Worm (Caenorhabditis elegans): ENCODE data around the gene pgp-7.

Gene pgp-7

DNA sequence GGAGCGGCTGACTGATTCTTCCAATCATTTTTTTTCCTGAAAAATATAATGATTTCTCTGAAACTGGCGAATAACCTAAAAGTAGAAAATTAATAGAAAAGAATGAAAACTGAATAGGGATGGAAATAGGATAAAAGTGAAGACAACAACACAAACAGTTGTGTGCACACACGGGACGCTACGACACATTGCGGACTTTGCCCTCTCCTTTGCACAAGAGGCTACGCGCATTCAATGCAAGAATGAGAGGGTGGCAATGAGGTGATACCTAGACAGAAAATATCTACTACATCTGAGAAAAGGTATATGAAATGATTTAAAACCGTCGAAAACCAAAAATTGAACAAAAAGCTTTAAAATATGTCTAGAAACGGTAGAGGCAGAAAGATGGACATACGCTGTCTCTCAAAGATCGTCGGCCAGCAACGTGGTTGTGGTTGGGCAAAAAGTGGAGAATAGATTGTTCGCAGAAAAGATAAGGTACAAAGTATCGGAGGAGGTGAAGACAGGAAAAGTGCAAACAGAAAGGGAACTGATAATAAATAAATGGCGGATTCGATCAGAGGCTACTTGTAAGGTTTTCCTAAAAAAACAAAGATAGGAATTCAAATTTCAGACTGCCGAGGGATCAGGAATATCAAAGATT, 30.2 kb upstream of the pgp-7 start, which contains the start of gene suca-1:
TSS of gene suca-1 (minus strand) at position 36 of the 646 bp plus-strand sequence.
- TF ChIP-seq pha-4 (tag; optimal IDR thresholded peaks at IDR 0.05), result no peak
- no peak for TF ChIP-seq nhr-67 (tag; optimal IDR thresholded peaks at IDR 0.05)
- TF ChIP-seq ztf-4 (tag; optimal IDR thresholded peaks at IDR 0.05), result no peak
- TF ChIP-seq aly-2 (tag; optimal IDR thresholded peaks at IDR 0.05), result no peak
- no peak for TF ChIP-seq lin-39 (tag; optimal IDR thresholded peaks at IDR 0.05)
- TF ChIP-seq sea-2 (GFP tag; optimal IDR thresholded peaks at IDR 0.05), result no peak
- TF ChIP-seq nhr-11 (tag; optimal IDR thresholded peaks at IDR 0.05), result no peak
- TF ChIP-seq egl-5 (tag; optimal IDR thresholded peaks at IDR 0.05), result peak; percentile 36
- TF ChIP-seq nhr-77 (tag; optimal IDR thresholded peaks at IDR 0.05), result no peak
- TF ChIP-seq unc-62 (GFP tag; optimal IDR thresholded peaks at IDR 0.05), result no peak
- no peak for TF ChIP-seq jun-1 (tag; optimal IDR thresholded peaks at IDR 0.05)
- TF ChIP-seq lsy-12 (tag; optimal IDR thresholded peaks at IDR 0.05), result no peak
- TF ChIP-seq ceh-9 (tag; optimal IDR thresholded peaks at IDR 0.05), result no peak
- no peak for TF ChIP-seq zag-1 (tag; optimal IDR thresholded peaks at IDR 0.05)
- no peak for TF ChIP-seq fos-1 (tag; optimal IDR thresholded peaks at IDR 0.05)
- no peak for TF ChIP-seq R02D3.7 (tag; optimal IDR thresholded peaks at IDR 0.05)
- no peak for TF ChIP-seq tbx-2 (tag; optimal IDR thresholded peaks at IDR 0.05)
- TF ChIP-seq daf-12 (tag; optimal IDR thresholded peaks at IDR 0.05), result no peak
- no peak for TF ChIP-seq nfya-1 (tag; optimal IDR thresholded peaks at IDR 0.05; ENCODE audit: insufficient read depth)
- TF ChIP-seq nhr-43 (tag; optimal IDR thresholded peaks at IDR 0.05; ENCODE audit: poor library complexity, severe bottlenecking), result peak; percentile 11
- no peak for TF ChIP-seq lin-15B (tag; optimal IDR thresholded peaks at IDR 0.05)
- no peak for TF ChIP-seq ceh-82 (tag; optimal IDR thresholded peaks at IDR 0.05)
- no peak for TF ChIP-seq nhr-28 (tag; optimal IDR thresholded peaks at IDR 0.05)
- no peak for TF ChIP-seq nhr-12 (tag; optimal IDR thresholded peaks at IDR 0.05)
- TF ChIP-seq ama-1 (optimal IDR thresholded peaks at IDR 0.05), result no peak
- no peak for TF ChIP-seq unc-39 (tag; optimal IDR thresholded peaks at IDR 0.05)
- no peak for TF ChIP-seq elt-1 (tag; optimal IDR thresholded peaks at IDR 0.05)
- no peak for TF ChIP-seq ceh-28 (tag; optimal IDR thresholded peaks at IDR 0.05)
- TF ChIP-seq ceh-16 (tag; optimal IDR thresholded peaks at IDR 0.05), result no peak
- TF ChIP-seq nhr-23 (tag; optimal IDR thresholded peaks at IDR 0.05), result peak; percentile 44
- TF ChIP-seq elt-3 (tag; optimal IDR thresholded peaks at IDR 0.05), result no peak
- TF ChIP-seq elt-2 (tag; optimal IDR thresholded peaks at IDR 0.05), result peak; percentile 68
- peak; percentile 39 for TF ChIP-seq hmg-11 (tag; optimal IDR thresholded peaks at IDR 0.05)
- TF ChIP-seq fkh-10 (GFP tag; optimal IDR thresholded peaks at IDR 0.05), result no peak
- TF ChIP-seq nhr-237 (tag; optimal IDR thresholded peaks at IDR 0.05), result no peak
- no peak for TF ChIP-seq mml-1 (tag; optimal IDR thresholded peaks at IDR 0.05)
- TF ChIP-seq egl-27 (tag; optimal IDR thresholded peaks at IDR 0.05), result no peak
- no peak for TF ChIP-seq nhr-76 (tag; optimal IDR thresholded peaks at IDR 0.05)
- no peak for TF ChIP-seq fkh-2 (tag; optimal IDR thresholded peaks at IDR 0.05)
- TF ChIP-seq pqm-1 (tag; optimal IDR thresholded peaks at IDR 0.05), result no peak
- peak; percentile 4 for TF ChIP-seq snpc-4 (tag; optimal IDR thresholded peaks at IDR 0.05)
- TF ChIP-seq nhr-25 (tag; optimal IDR thresholded peaks at IDR 0.05), result peak; percentile 67
- no peak for TF ChIP-seq mdl-1 (tag; optimal IDR thresholded peaks at IDR 0.05)
- no peak for TF ChIP-seq skn-1 (tag; optimal IDR thresholded peaks at IDR 0.05)
- TF ChIP-seq ztf-11 (tag; optimal IDR thresholded peaks at IDR 0.05), result no peak
- no peak for TF ChIP-seq ZK546.5 (tag; optimal IDR thresholded peaks at IDR 0.05)
- TF ChIP-seq eor-1 (tag; optimal IDR thresholded peaks at IDR 0.05), result no peak
